Fruit fly (Drosophila melanogaster): ENCODE data around the gene Oseg5.

The Oseg5 gene

dm6 chr2L:20793881-20794280 is 41.8 kb downstream of the Oseg5 start (continued):
- TF ChIP-seq unc-4 (GFP tag; IDR thresholded peaks at IDR 0.05; ENCODE audit: partially characterized antibody), result peak; percentile 50; the same call in 1 of the 2 replicates
- peak; percentile 54 to 69 for TF ChIP-seq Trl (optimal IDR thresholded peaks at IDR 0.05)
- TF ChIP-seq Trl (GFP tag; optimal IDR thresholded peaks at IDR 0.05), result peak; percentile 33
- TF ChIP-seq Rfx (GFP tag; IDR thresholded peaks at IDR 0.05), result no peak; the same call in 1 of the 2 replicates
- TF ChIP-seq Dp (GFP tag; optimal IDR thresholded peaks at IDR 0.05), result no peak
- no peak for TF ChIP-seq row (GFP tag; IDR thresholded peaks at IDR 0.05)
- TF ChIP-seq BtbVII (GFP tag; optimal IDR thresholded peaks at IDR 0.05), result peak; percentile 60
- peak; percentile 25 for TF ChIP-seq CG11398 (GFP tag; optimal IDR thresholded peaks at IDR 0.05)
- no peak; the same call in 2 of the 3 replicates for TF ChIP-seq CG34422 (GFP tag; IDR thresholded peaks at IDR 0.05)
- peak; percentile 32; the same call in 1 of the 2 replicates for TF ChIP-seq onecut (GFP tag; IDR thresholded peaks at IDR 0.05)
- 0 out of 2 replicates have a peak, but pooled peaks have one; percentile 25 for TF ChIP-seq CG17328 (GFP tag; IDR thresholded peaks at IDR 0.05)
- no peak for TF ChIP-seq Chrac-16 (GFP tag; optimal IDR thresholded peaks at IDR 0.05)
- TF ChIP-seq NK7.1 (GFP tag; optimal IDR thresholded peaks at IDR 0.05), result no peak
- no peak for TF ChIP-seq pzg (GFP tag; optimal IDR thresholded peaks at IDR 0.05)
- peak; percentile 74 for TF ChIP-seq cg (GFP tag; optimal IDR thresholded peaks at IDR 0.05)
- TF ChIP-seq gfzf (GFP tag; optimal IDR thresholded peaks at IDR 0.05), result peak; percentile 17
- no peak for TF ChIP-seq CG10979 (tag; optimal IDR thresholded peaks at IDR 0.05)
- TF ChIP-seq her (GFP tag; optimal IDR thresholded peaks at IDR 0.05), result peak; percentile 45
- TF ChIP-seq bbx (GFP tag; IDR thresholded peaks at IDR 0.05; ENCODE audit: partially characterized antibody), result peak; percentile 54
- no peak for TF ChIP-seq ems (GFP tag; optimal IDR thresholded peaks at IDR 0.05)
- TF ChIP-seq CG1233 (GFP tag; optimal IDR thresholded peaks at IDR 0.05), result no peak
- peak; percentile 27; the same call in 1 of the 2 replicates for TF ChIP-seq CG32532 (GFP tag; IDR thresholded peaks at IDR 0.05)
- TF ChIP-seq CG33557 (GFP tag; optimal IDR thresholded peaks at IDR 0.05), result no peak
- TF ChIP-seq NfI (GFP tag; optimal IDR thresholded peaks at IDR 0.05), result no peak
- TF ChIP-seq CG10431 (GFP tag; optimal IDR thresholded peaks at IDR 0.05), result no peak
- TF ChIP-seq amos (GFP tag; IDR thresholded peaks at IDR 0.05; ENCODE audit: partially characterized antibody), result peak; percentile 44; the same call in 1 of the 2 replicates
- TF ChIP-seq Mrtf (GFP tag; IDR thresholded peaks at IDR 0.05), result no peak
- no peak for TF ChIP-seq salm (tag; optimal IDR thresholded peaks at IDR 0.05)
- TF ChIP-seq rib (GFP tag; IDR thresholded peaks at IDR 0.05), result peak; percentile 57; the same call in 1 of the 2 replicates
- peak; percentile 78 for TF ChIP-seq z (GFP tag; IDR thresholded peaks at IDR 0.05)
- TF ChIP-seq CG10543 (GFP tag; optimal IDR thresholded peaks at IDR 0.05), result peak; percentile 57
- TF ChIP-seq Hmr (GFP tag; optimal IDR thresholded peaks at IDR 0.05), result peak; percentile 5
- TF ChIP-seq knrl (GFP tag; IDR thresholded peaks at IDR 0.05; ENCODE audit: partially characterized antibody), result 0 out of 3 replicates have a peak, but pooled peaks have one; percentile 19
- no peak for TF ChIP-seq tap (tag; optimal IDR thresholded peaks at IDR 0.05)
- TF ChIP-seq CG17829 (tag; optimal IDR thresholded peaks at IDR 0.05), result peak; percentile 24
- peak; percentile 74 for TF ChIP-seq chm (GFP tag; IDR thresholded peaks at IDR 0.05)
- no peak for TF ChIP-seq jumu (GFP tag; optimal IDR thresholded peaks at IDR 0.05)
- no peak for TF ChIP-seq ac (GFP tag; optimal IDR thresholded peaks at IDR 0.05)
- peak; percentile 41; the same call in 1 of the 2 replicates for TF ChIP-seq CG42726 (GFP tag; IDR thresholded peaks at IDR 0.05; ENCODE audit: partially characterized antibody)
- TF ChIP-seq sob (GFP tag; IDR thresholded peaks at IDR 0.05), result 0 out of 2 replicates have a peak, but pooled peaks have one; percentile 40
- TF ChIP-seq CG12071 (GFP tag; optimal IDR thresholded peaks at IDR 0.05), result peak; percentile 30
- TF ChIP-seq Fer1 (GFP tag; optimal IDR thresholded peaks at IDR 0.05), result peak; percentile 50
- TF ChIP-seq CG6765 (GFP tag; optimal IDR thresholded peaks at IDR 0.05), result peak; percentile 8
- no peak for TF ChIP-seq stc (GFP tag; IDR thresholded peaks at IDR 0.05)
- peak; percentile 48; the same call in 1 of the 2 replicates for TF ChIP-seq Bgb (GFP tag; IDR thresholded peaks at IDR 0.05; ENCODE audit: partially characterized antibody)
- no peak for TF ChIP-seq CG8089 (GFP tag; optimal IDR thresholded peaks at IDR 0.05)
- peak; percentile 35; the same call in 1 of the 2 replicates for TF ChIP-seq vvl (GFP tag; IDR thresholded peaks at IDR 0.05)
- TF ChIP-seq CG15514 (GFP tag; optimal IDR thresholded peaks at IDR 0.05), result peak; percentile 60
- TF ChIP-seq hkb (optimal IDR thresholded peaks at IDR 0.05), result no peak
- TF ChIP-seq hkb (GFP tag; IDR thresholded peaks at IDR 0.05), result peak; percentile 39; the same call in 1 of the 2 replicates

Measured in whole organism, embryonic.